Fruit fly (Drosophila melanogaster): Measurements from ENCODE around the gene TrpRS-m.

- TF ChIP-seq CG11617 (GFP tag; optimal IDR thresholded peaks at IDR 0.05) (no peak), CG7045 (GFP tag; optimal IDR thresholded peaks at IDR 0.05) (no peak), kay (GFP tag; ENCODE audit: borderline replicate concordance) (no peak), CG33017 (tag; optimal IDR thresholded peaks at IDR 0.05) (no peak), tj (GFP tag; optimal IDR thresholded peaks at IDR 0.05) (no peak), Crg-1 (GFP tag; optimal IDR thresholded peaks at IDR 0.05) (no peak), Mnt (GFP tag; optimal IDR thresholded peaks at IDR 0.05) (no peak), CG1620 (GFP tag; optimal IDR thresholded peaks at IDR 0.05) (no peak), cnc (optimal IDR thresholded peaks at IDR 0.05) (no peak), toe (GFP tag; optimal IDR thresholded peaks at IDR 0.05) (no peak), CG7101 (tag; optimal IDR thresholded peaks at IDR 0.05) (no peak)
These were observed 6.4 kb upstream of the TrpRS-m start, which contains the start of gene CG5567 for dm6 chr3L:17842892-17843703.

Measured in whole organism, adult.